Fruit fly (Drosophila melanogaster): ENCODE measurements around the gene Cyp305a1.

Gene Cyp305a1

dm6 chr3L:19813075-19813903 is at the start of gene Cyp305a1:
Gene Cyp305a1 (minus strand): TSS chr3L:19813339.
- no peak for TF ChIP-seq CG8478 (optimal IDR thresholded peaks at IDR 0.05)
- TF ChIP-seq org-1 (GFP tag; optimal IDR thresholded peaks at IDR 0.05) = no peak
- TF ChIP-seq yki (optimal IDR thresholded peaks at IDR 0.05) = no peak
- no peak for TF ChIP-seq Tbp (GFP tag; optimal IDR thresholded peaks at IDR 0.05)
- no peak for TF ChIP-seq CkIIα-i1 (GFP tag; IDR thresholded peaks at IDR 0.05)
- no peak for TF ChIP-seq cg (GFP tag; optimal IDR thresholded peaks at IDR 0.05)
- TF ChIP-seq CG10979 (tag; optimal IDR thresholded peaks at IDR 0.05) = no peak
- TF ChIP-seq nerfin-2 (GFP tag; IDR thresholded peaks at IDR 0.05; ENCODE audit: partially characterized antibody) = no peak
- no peak for TF ChIP-seq zfh1 (GFP tag; IDR thresholded peaks at IDR 0.05)
- no peak for TF ChIP-seq cas (GFP tag; IDR thresholded peaks at IDR 0.05)
- no peak for TF ChIP-seq CG11723 (GFP tag; optimal IDR thresholded peaks at IDR 0.05)
- TF ChIP-seq pfk (GFP tag; optimal IDR thresholded peaks at IDR 0.05) = peak; percentile 37
- TF ChIP-seq TFAM (GFP tag; optimal IDR thresholded peaks at IDR 0.05) = no peak
- TF ChIP-seq gsb-n (tag; optimal IDR thresholded peaks at IDR 0.05) = no peak
- TF ChIP-seq CG13296 (GFP tag; optimal IDR thresholded peaks at IDR 0.05) = peak; percentile 11
- no peak for TF ChIP-seq Dp (GFP tag; optimal IDR thresholded peaks at IDR 0.05)
- no peak for TF ChIP-seq kah (GFP tag; optimal IDR thresholded peaks at IDR 0.05)
- peak; percentile 44 for TF ChIP-seq kni (GFP tag; optimal IDR thresholded peaks at IDR 0.05)
- TF ChIP-seq tx (GFP tag; optimal IDR thresholded peaks at IDR 0.05) = no peak
- no peak for TF ChIP-seq YL-1 (GFP tag; optimal IDR thresholded peaks at IDR 0.05)
- TF ChIP-seq lola (GFP tag; optimal IDR thresholded peaks at IDR 0.05) = no peak
- TF ChIP-seq dati (GFP tag; IDR thresholded peaks at IDR 0.05) = no peak
- TF ChIP-seq Adf1 (GFP tag; IDR thresholded peaks at IDR 0.05) = no peak
- no peak for TF ChIP-seq CG1024 (GFP tag; IDR thresholded peaks at IDR 0.05)
- TF ChIP-seq D19B (GFP tag; optimal IDR thresholded peaks at IDR 0.05) = no peak
- peak; percentile 54; the same call in 1 of the 2 replicates for TF ChIP-seq sob (GFP tag; IDR thresholded peaks at IDR 0.05)
- TF ChIP-seq dysf (GFP tag; IDR thresholded peaks at IDR 0.05) = no peak
- TF ChIP-seq NC2β (GFP tag; optimal IDR thresholded peaks at IDR 0.05) = no peak
- no peak for TF ChIP-seq Blimp-1 (GFP tag; optimal IDR thresholded peaks at IDR 0.05)
- TF ChIP-seq CG17359 (tag; optimal IDR thresholded peaks at IDR 0.05) = no peak
- no peak for TF ChIP-seq run (tag; optimal IDR thresholded peaks at IDR 0.05)
- no peak for TF ChIP-seq CG8944 (GFP tag; optimal IDR thresholded peaks at IDR 0.05)
- TF ChIP-seq Sry-β (GFP tag; optimal IDR thresholded peaks at IDR 0.05) = no peak
- TF ChIP-seq Dbx (GFP tag; IDR thresholded peaks at IDR 0.05) = 0 out of 3 replicates have a peak, but pooled peaks have one; percentile 44
- TF ChIP-seq gt (GFP tag; IDR thresholded peaks at IDR 0.05) = no peak
- no peak for TF ChIP-seq Chrac-16 (GFP tag; optimal IDR thresholded peaks at IDR 0.05)
- no peak for TF ChIP-seq C15 (GFP tag; IDR thresholded peaks at IDR 0.05)
- no peak for TF ChIP-seq klu (GFP tag; IDR thresholded peaks at IDR 0.05)
- no peak for TF ChIP-seq CG12219 (GFP tag; optimal IDR thresholded peaks at IDR 0.05)
- no peak for TF ChIP-seq CG6689 (GFP tag; IDR thresholded peaks at IDR 0.05)
- TF ChIP-seq sens-2 (GFP tag; IDR thresholded peaks at IDR 0.05) = no peak
- TF ChIP-seq lmd (GFP tag; IDR thresholded peaks at IDR 0.05) = no peak
- no peak for TF ChIP-seq Dll (GFP tag; IDR thresholded peaks at IDR 0.05; ENCODE audit: partially characterized antibody)
- no peak for TF ChIP-seq ato (GFP tag; IDR thresholded peaks at IDR 0.05; ENCODE audit: partially characterized antibody)
- TF ChIP-seq Kr (GFP tag; optimal IDR thresholded peaks at IDR 0.05) = no peak
- TF ChIP-seq CG13287 (GFP tag; IDR thresholded peaks at IDR 0.05; ENCODE audit: partially characterized antibody) = no peak
- TF ChIP-seq ERR (GFP tag; optimal IDR thresholded peaks at IDR 0.05) = no peak
- TF ChIP-seq CG14965 (GFP tag; optimal IDR thresholded peaks at IDR 0.05; ENCODE audit: borderline replicate concordance) = no peak
- no peak for TF ChIP-seq az2 (GFP tag; optimal IDR thresholded peaks at IDR 0.05)
- no peak for TF ChIP-seq Asciz (GFP tag; optimal IDR thresholded peaks at IDR 0.05)
